Fruit fly (Drosophila melanogaster) whole organism, pupa: ENCODE data around the gene CG6398.

ENCODE experiments used
- CG13204 ChIP-seq: fragments of 200-800 bp; sonication (Bioruptor generic); optimal IDR thresholded peaks from 2 replicates; lab custom pipeline; 2018; ENCODE audit warnings: missing biosample characterization, mild to moderate bottlenecking, missing genetic modification characterization, moderate library complexity
- CG32121 ChIP-seq: fragments of 200-800 bp; sonication (Bioruptor generic); IDR thresholded peaks from 2 replicates; pipeline ENCODE4 v1.3.6; 2022; ENCODE audit warnings: missing biosample characterization, missing genetic modification characterization
- CG8159 ChIP-seq: fragments of 200-800 bp; sonication (Bioruptor generic); optimal IDR thresholded peaks from 3 replicates; lab custom pipeline; 2018; ENCODE audit warnings: missing biosample characterization, mild to moderate bottlenecking, missing genetic modification characterization, moderate library complexity
- rn ChIP-seq: fragments of 200-800 bp; sonication (Bioruptor generic); IDR thresholded peaks from 2 replicates; pipeline ENCODE4 v1.3.6; 2022; ENCODE audit warnings: missing biosample characterization, missing genetic modification characterization

dm6 chrX:17782058-17782457 is 48.6 kb upstream of the CG6398 start:
- no peak for TF ChIP-seq CG32121
- TF ChIP-seq CG13204 (GFP tag; lab: Kevin White, UChicago), result no peak
- TF ChIP-seq rn, result no peak
- no peak for TF ChIP-seq CG8159 (tag; lab: Kevin White, UChicago)
